Worm (Caenorhabditis elegans): Measurements from ENCODE around the gene ZK632.12.

- no peak for TF ChIP-seq ref-1 (GFP tag; conservative IDR thresholded peaks at IDR 0.05)
- TF ChIP-seq klf-2 (GFP tag; conservative IDR thresholded peaks at IDR 0.05) = no peak
Observed at ce11 chrIII:9817894-9818293, 12.7 kb upstream of the ZK632.12 start.
